Worm (Caenorhabditis elegans) whole organism, mixed stage, embryonic: ENCODE measurements around the gene otpl-8.

Experiments
- M03D4.4 ChIP-seq: sonication (generic microtip); optimal IDR thresholded peaks from 2 replicates; lab custom pipeline; 2017; ENCODE audit warnings: mild to moderate bottlenecking, missing genetic modification characterization, missing compliant biosample characterization
- bed-3 ChIP-seq: fragments of 200-800 bp; sonication (Bioruptor generic); optimal IDR thresholded peaks from 3 replicates; lab custom pipeline; 2018; ENCODE audit warnings: mild to moderate bottlenecking, missing genetic modification characterization, moderate library complexity, missing compliant biosample characterization
- blmp-1 ChIP-seq: fragments of 150-350 bp; optimal IDR thresholded peaks from 2 replicates; lab custom pipeline; 2014; ENCODE audit warnings: missing biosample characterization, missing genetic modification characterization
- ceh-39 ChIP-seq: fragments of 150-350 bp; optimal IDR thresholded peaks from 2 replicates; lab custom pipeline; 2014; ENCODE audit warnings: missing biosample characterization, missing genetic modification characterization
- ceh-43 ChIP-seq: fragments of 200-800 bp; sonication (Bioruptor generic); optimal IDR thresholded peaks from 2 replicates; lab custom pipeline; 2018; ENCODE audit warnings: mild to moderate bottlenecking, missing genetic modification characterization, moderate library complexity, missing compliant biosample characterization
- ceh-83 ChIP-seq: fragments of 200-800 bp; sonication (Bioruptor generic); optimal IDR thresholded peaks from 2 replicates; lab custom pipeline; 2018; ENCODE audit warnings: mild to moderate bottlenecking, missing genetic modification characterization, missing compliant biosample characterization
- ces-1 ChIP-seq: fragments of 150-350 bp; optimal IDR thresholded peaks from 2 replicates; lab custom pipeline; 2014; ENCODE audit warnings: missing biosample characterization, missing genetic modification reagents, missing genetic modification characterization
- cnd-1 ChIP-seq: fragments of 200-800 bp; sonication (Bioruptor generic); optimal IDR thresholded peaks from 2 replicates; lab custom pipeline; 2018; ENCODE audit warnings: mild to moderate bottlenecking, missing genetic modification characterization, missing compliant biosample characterization
- elt-3 ChIP-seq: fragments of 150-350 bp; optimal IDR thresholded peaks from 2 replicates; lab custom pipeline; 2014; ENCODE audit warnings: missing biosample characterization, missing genetic modification characterization
- flh-1 ChIP-seq: fragments of 200-800 bp; sonication (Bioruptor generic); optimal IDR thresholded peaks from 2 replicates; lab custom pipeline; 2018; ENCODE audit warnings: mild to moderate bottlenecking, missing genetic modification characterization, moderate library complexity, missing compliant biosample characterization
- lin-13 ChIP-seq: fragments of 150-350 bp; optimal IDR thresholded peaks from 2 replicates; lab custom pipeline; 2014; ENCODE audit warnings: missing biosample characterization, missing genetic modification characterization
- lin-32 ChIP-seq: fragments of 200-800 bp; sonication (Bioruptor generic); optimal IDR thresholded peaks from 2 replicates; lab custom pipeline; 2018; ENCODE audit warnings: mild to moderate bottlenecking, missing genetic modification characterization, missing compliant biosample characterization
- lsy-2 ChIP-seq: fragments of 150-350 bp; optimal IDR thresholded peaks from 2 replicates; lab custom pipeline; 2014; ENCODE audit warnings: missing biosample characterization, missing genetic modification characterization
- mab-5 ChIP-seq: fragments of 150-350 bp; optimal IDR thresholded peaks from 2 replicates; lab custom pipeline; 2014; ENCODE audit warnings: missing biosample characterization, missing genetic modification characterization
- mep-1 ChIP-seq: fragments of 150-350 bp; optimal IDR thresholded peaks from 2 replicates; lab custom pipeline; 2017; ENCODE audit warnings: missing biosample characterization, missing genetic modification reagents, missing genetic modification characterization, inconsistent platforms
- mls-2 ChIP-seq: sonication (generic microtip); optimal IDR thresholded peaks from 2 replicates; lab custom pipeline; 2016; ENCODE audit warnings: mild to moderate bottlenecking, missing genetic modification characterization, moderate library complexity, missing compliant biosample characterization
- nhr-12 ChIP-seq: fragments of 150-350 bp; optimal IDR thresholded peaks from 2 replicates; lab custom pipeline; 2014; ENCODE audit warnings: missing biosample characterization, missing genetic modification characterization
- nhr-2 ChIP-seq: fragments of 150-350 bp; optimal IDR thresholded peaks from 2 replicates; lab custom pipeline; 2014; ENCODE audit warnings: missing biosample characterization, missing genetic modification characterization
- nhr-237 ChIP-seq: fragments of 150-350 bp; optimal IDR thresholded peaks from 2 replicates; lab custom pipeline; 2014; ENCODE audit warnings: missing biosample characterization, missing genetic modification characterization
- pha-4 ChIP-seq: fragments of 150-350 bp; optimal IDR thresholded peaks from 2 replicates; lab custom pipeline; 2018; ENCODE audit warnings: missing biosample characterization, missing genetic modification reagents, missing genetic modification characterization
- sem-2 ChIP-seq: fragments of 200-800 bp; sonication (Bioruptor generic); optimal IDR thresholded peaks from 2 replicates; lab custom pipeline; 2018; ENCODE audit warnings: mild to moderate bottlenecking, missing genetic modification characterization, missing compliant biosample characterization
- snpc-4 ChIP-seq: fragments of 150-350 bp; optimal IDR thresholded peaks from 2 replicates; lab custom pipeline; 2014; ENCODE audit warnings: missing biosample characterization, missing genetic modification characterization
- sptf-1 ChIP-seq: sonication (generic microtip); optimal IDR thresholded peaks from 2 replicates; lab custom pipeline; 2017; ENCODE audit warnings: mild to moderate bottlenecking, missing genetic modification characterization, moderate library complexity, missing compliant biosample characterization
- tbx-8 ChIP-seq: fragments of 200-800 bp; sonication (Bioruptor generic); optimal IDR thresholded peaks from 2 replicates; lab custom pipeline; 2018; ENCODE audit warnings: mild to moderate bottlenecking, missing genetic modification characterization, moderate library complexity, missing compliant biosample characterization
- unc-39 ChIP-seq: fragments of 150-350 bp; optimal IDR thresholded peaks from 2 replicates; lab custom pipeline; 2014; ENCODE audit warnings: missing biosample characterization, missing genetic modification characterization
- unc-62 ChIP-seq: fragments of 150-350 bp; optimal IDR thresholded peaks from 2 replicates; lab custom pipeline; 2014; ENCODE audit warnings: missing biosample characterization, missing genetic modification reagents, missing genetic modification characterization

The otpl-8 gene

DNA sequence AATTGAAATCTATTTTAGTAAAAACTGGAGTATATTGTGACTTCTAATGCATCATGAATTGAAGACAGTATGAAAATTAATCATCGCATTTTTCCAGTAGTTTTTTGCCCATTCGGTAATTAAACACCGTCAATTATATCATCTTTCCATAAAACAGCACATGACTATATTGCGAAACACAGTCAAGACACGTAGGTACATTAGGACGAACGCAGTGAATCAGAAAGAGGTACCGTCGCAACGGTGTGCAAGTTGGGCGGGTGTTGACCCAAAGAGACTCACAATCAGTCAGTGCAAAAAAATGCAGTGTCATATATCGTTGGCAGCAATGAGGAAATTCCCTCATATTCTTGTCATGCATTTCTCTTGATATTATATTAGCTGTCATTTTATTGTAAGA, 36.3 kb downstream of the otpl-8 start:
- TF ChIP-seq pha-4 (tag; lab: Kevin White, UChicago), result no peak
- no peak for TF ChIP-seq blmp-1 (tag; lab: Kevin White, UChicago)
- no peak for TF ChIP-seq ces-1 (GFP tag; lab: Kevin White, UChicago)
- no peak for TF ChIP-seq ceh-43 (GFP tag; lab: Kevin White, UChicago)
- TF ChIP-seq tbx-8 (GFP tag; lab: Kevin White, UChicago), result no peak
- no peak for TF ChIP-seq nhr-2 (tag; lab: Kevin White, UChicago)
- TF ChIP-seq nhr-237, result no peak
- TF ChIP-seq M03D4.4 (tag; lab: Kevin White, UChicago), result no peak
- no peak for TF ChIP-seq nhr-12 (tag; lab: Kevin White, UChicago)
- no peak for TF ChIP-seq mep-1 (tag; lab: Kevin White, UChicago)
- TF ChIP-seq sem-2 (GFP tag; lab: Kevin White, UChicago), result no peak
- TF ChIP-seq ceh-83 (GFP tag; lab: Kevin White, UChicago), result no peak
- no peak for TF ChIP-seq elt-3 (tag; lab: Kevin White, UChicago)
- no peak for TF ChIP-seq lin-32 (GFP tag; lab: Kevin White, UChicago)
- no peak for TF ChIP-seq mab-5 (tag; lab: Kevin White, UChicago)
- no peak for TF ChIP-seq flh-1
- no peak for TF ChIP-seq unc-62 (GFP tag; lab: Kevin White, UChicago)
- TF ChIP-seq bed-3 (GFP tag; lab: Kevin White, UChicago), result no peak
- no peak for TF ChIP-seq snpc-4
- no peak for TF ChIP-seq cnd-1 (tag; lab: Kevin White, UChicago)

DNA sequence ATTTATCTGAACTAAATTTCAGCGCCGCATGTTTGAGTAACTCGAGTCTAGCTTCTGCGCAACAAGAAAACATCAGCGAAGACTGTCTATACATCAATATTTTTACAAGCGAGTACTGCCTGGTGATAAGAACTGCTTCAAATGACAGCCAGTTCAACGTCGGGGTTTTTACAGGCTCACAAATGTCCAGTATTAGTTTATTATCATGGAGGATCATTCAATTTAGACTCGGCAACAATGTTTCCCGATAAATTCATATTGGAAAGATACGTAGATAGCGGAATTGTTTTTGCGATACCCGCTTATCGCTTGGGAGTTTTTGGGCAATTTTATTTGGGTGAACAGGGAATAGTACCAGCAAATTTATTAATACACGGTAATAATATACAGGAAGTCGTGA, 40.4 kb downstream of the otpl-8 start:
- TF ChIP-seq sem-2 (GFP tag; lab: Kevin White, UChicago) (no peak), pha-4 (tag; lab: Kevin White, UChicago) (no peak)

DNA sequence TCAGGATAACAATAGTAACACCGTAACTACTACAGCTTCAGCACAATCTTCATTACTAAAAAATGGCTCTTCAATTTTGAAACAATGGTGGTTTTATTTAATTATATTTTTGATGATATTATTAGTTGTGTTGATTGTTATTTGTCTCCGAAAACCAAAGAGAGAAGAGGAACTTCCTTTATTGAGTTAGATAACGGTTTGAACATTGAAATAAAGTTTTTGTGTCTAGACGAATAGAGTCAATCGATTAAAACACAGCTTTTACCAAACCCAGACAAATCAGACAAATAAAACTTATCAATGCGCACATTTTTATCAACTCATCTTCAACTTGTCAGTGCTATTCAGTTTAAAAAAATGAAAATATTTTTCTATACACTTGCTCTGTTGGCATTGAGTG, 41.1 kb downstream of the otpl-8 start, which contains the start of gene cest-7:
cest-7 (plus strand) TSS at position 301 of the 400 bp plus-strand sequence.
- TF ChIP-seq lin-13 (tag; lab: Kevin White, UChicago) (no peak), cnd-1 (tag; lab: Kevin White, UChicago) (no peak), bed-3 (GFP tag; lab: Kevin White, UChicago) (no peak)

DNA sequence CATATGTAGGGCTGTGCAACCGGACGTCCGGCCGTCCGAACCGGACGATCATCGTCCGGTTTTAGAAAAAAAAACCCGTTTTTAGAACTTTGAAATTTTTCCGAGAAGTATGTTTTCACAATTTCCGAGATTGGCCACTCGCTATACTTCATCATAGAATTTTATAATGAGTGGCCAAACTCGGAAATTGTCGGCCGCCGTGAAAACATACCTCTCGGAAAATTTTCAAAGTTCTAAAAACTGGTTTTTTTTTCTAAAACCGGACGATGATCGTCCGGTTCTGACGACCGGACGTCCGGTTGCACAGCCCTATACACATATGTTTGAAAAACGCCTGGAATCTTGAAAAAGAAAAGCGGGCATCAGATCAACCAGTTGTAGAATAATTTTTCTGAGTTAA, 43.6 kb downstream of the otpl-8 start:
- TF ChIP-seq ceh-39 (tag; lab: Kevin White, UChicago), result no peak
- TF ChIP-seq snpc-4, result no peak
- TF ChIP-seq ceh-83 (GFP tag; lab: Kevin White, UChicago), result no peak
- no peak for TF ChIP-seq nhr-237

DNA sequence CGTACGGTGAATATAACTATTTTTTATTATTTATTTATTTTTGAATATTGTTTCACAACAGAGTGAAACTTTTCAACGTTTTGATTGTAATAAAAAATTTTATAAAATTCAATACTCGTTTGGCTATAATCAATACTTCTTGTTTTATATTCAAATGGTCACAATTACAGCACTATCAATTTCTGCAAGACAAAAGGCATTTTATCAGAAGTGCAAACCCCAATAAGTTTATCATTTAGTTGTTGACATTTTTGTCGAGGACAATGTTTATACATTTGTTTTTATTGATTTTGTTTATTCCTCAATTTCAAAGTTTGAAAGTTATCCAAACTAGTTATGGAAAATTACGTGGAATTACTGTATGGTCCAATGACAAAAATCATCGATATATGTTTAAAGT, 44.8 kb downstream of the otpl-8 start, which contains the start of gene cest-9.1:
cest-9.1 (plus strand) TSS at position 213 of the 400 bp plus-strand sequence.
- TF ChIP-seq lin-13 (tag; lab: Kevin White, UChicago) (no peak), unc-39 (tag; lab: Kevin White, UChicago) (no peak), sptf-1 (tag; lab: Kevin White, UChicago) (no peak), blmp-1 (tag; lab: Kevin White, UChicago) (no peak), ces-1 (GFP tag; lab: Kevin White, UChicago) (no peak), lsy-2 (tag; lab: Kevin White, UChicago) (no peak), flh-1 (no peak), elt-3 (tag; lab: Kevin White, UChicago) (no peak), mab-5 (tag; lab: Kevin White, UChicago) (no peak), mep-1 (tag; lab: Kevin White, UChicago) (no peak), sem-2 (GFP tag; lab: Kevin White, UChicago) (no peak), cnd-1 (tag; lab: Kevin White, UChicago) (no peak), nhr-2 (tag; lab: Kevin White, UChicago) (no peak)
- TF ChIP-seq, all 35 proteins: peak for 0

DNA sequence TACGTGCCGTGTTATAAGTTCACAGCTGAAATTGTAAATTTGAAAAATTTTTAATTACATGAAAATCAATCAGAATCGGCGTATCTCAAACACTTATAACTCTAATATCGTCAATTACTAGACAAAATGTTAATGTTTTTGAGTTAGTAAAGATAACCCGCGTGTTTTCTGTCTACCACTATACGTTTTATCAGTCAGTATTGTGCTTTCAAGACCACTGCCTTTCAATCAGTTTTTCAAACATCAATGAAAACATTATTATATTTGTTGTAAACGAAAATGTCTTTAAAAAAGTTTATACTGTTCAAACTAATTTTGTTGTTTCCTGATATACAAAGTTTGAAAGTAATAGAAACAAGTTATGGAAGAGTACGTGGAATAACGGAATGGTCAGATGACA, 48.0 kb downstream of the otpl-8 start:
- TF ChIP-seq ceh-83 (GFP tag; lab: Kevin White, UChicago) (no peak), flh-1 (no peak), M03D4.4 (tag; lab: Kevin White, UChicago) (no peak), nhr-12 (tag; lab: Kevin White, UChicago) (no peak), ceh-43 (GFP tag; lab: Kevin White, UChicago) (no peak), mab-5 (tag; lab: Kevin White, UChicago) (no peak)

DNA sequence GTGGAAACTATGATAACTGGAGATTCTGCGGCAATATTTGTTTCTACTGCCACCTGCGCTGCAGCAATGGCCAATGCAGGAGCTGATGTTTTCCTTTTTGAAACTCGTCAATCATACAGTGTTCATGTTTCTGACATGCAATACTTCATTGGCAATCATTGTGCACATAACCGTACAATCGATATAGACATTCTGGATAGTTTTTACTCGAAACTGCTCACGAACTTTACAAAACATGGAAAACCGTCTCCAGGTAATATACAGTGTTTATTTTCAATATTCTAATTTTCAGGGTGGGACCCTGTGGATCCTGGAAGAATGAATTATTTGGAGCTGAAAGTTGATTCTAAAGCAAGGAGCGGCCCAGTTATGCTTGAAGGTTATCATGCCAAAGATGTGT, 48.9 kb downstream of the otpl-8 start, which contains the start of gene cest-9.2:
cest-9.2 (plus strand) TSS at position 301 of the 400 bp plus-strand sequence.
- TF ChIP-seq pha-4 (tag; lab: Kevin White, UChicago) (no peak), unc-39 (tag; lab: Kevin White, UChicago) (no peak), mls-2 (tag; lab: Kevin White, UChicago) (no peak)
